Worm (Caenorhabditis elegans): Measurements from ENCODE around the gene Y58A7A.2.

The Y58A7A.2 gene

ce11 chrV:5023355-5023754, 48.6 kb downstream of the Y58A7A.2 start:
- TF ChIP-seq sma-3 (GFP tag; optimal IDR thresholded peaks at IDR 0.05) (no peak), ceh-16 (tag; optimal IDR thresholded peaks at IDR 0.05) (no peak), mbf-1 (tag; optimal IDR thresholded peaks at IDR 0.05) (no peak), lin-11 (tag; optimal IDR thresholded peaks at IDR 0.05) (no peak), unc-55 (GFP tag; optimal IDR thresholded peaks at IDR 0.05) (no peak), ztf-1 (GFP tag; conservative IDR thresholded peaks at IDR 0.05) (no peak), skn-1 (tag; optimal IDR thresholded peaks at IDR 0.05) (no peak), nhr-23 (tag; optimal IDR thresholded peaks at IDR 0.05) (no peak), ceh-82 (tag; optimal IDR thresholded peaks at IDR 0.05) (no peak), nhr-25 (tag; optimal IDR thresholded peaks at IDR 0.05) (no peak), nhr-129 (tag; optimal IDR thresholded peaks at IDR 0.05) (no peak), nhr-6 (tag; optimal IDR thresholded peaks at IDR 0.05) (no peak), snpc-4 (tag; optimal IDR thresholded peaks at IDR 0.05) (no peak), unc-62 (GFP tag; optimal IDR thresholded peaks at IDR 0.05) (no peak), nhr-237 (tag; optimal IDR thresholded peaks at IDR 0.05) (no peak), mab-5 (tag; optimal IDR thresholded peaks at IDR 0.05) (no peak), nhr-21 (tag; optimal IDR thresholded peaks at IDR 0.05) (no peak), lsy-2 (tag; optimal IDR thresholded peaks at IDR 0.05) (no peak), nhr-11 (tag; optimal IDR thresholded peaks at IDR 0.05) (no peak), nhr-12 (tag; optimal IDR thresholded peaks at IDR 0.05) (no peak)
